Worm (Caenorhabditis elegans): ENCODE results near the gene T28A8.8.

DNA sequence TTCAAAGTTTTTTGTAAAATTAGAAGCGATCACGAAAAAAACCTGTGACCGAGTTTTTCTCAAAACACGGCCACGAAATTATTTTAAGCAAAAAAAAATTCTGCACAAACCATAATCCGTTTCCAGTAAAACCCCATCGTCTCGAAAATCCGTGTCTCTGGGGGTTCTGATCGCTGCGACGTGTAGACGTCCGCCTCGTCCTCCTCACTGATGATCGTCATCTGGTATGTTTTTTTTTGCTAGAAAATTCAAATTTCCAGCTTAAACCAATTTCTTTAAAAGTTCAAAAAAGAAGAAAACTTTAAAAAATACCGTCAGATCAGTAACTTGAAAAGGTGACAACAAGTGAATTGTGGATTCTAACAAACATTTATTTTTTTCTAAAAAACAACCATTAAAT is 43.9 kb downstream of the T28A8.8 start, which contains the start of gene Y76A2B.4:
- TF ChIP-seq snpc-4 (tag; optimal IDR thresholded peaks at IDR 0.05), result no peak
- TF ChIP-seq ceh-16 (tag; optimal IDR thresholded peaks at IDR 0.05), result no peak
- TF ChIP-seq nfya-1 (tag; optimal IDR thresholded peaks at IDR 0.05; ENCODE audit: insufficient read depth), result no peak
- TF ChIP-seq elt-3 (tag; optimal IDR thresholded peaks at IDR 0.05), result no peak
- peak; percentile 78 for TF ChIP-seq ama-1 (optimal IDR thresholded peaks at IDR 0.05)
- TF ChIP-seq fkh-10 (GFP tag; optimal IDR thresholded peaks at IDR 0.05), result no peak
- TF ChIP-seq nhr-77 (tag; optimal IDR thresholded peaks at IDR 0.05), result no peak
- TF ChIP-seq ceh-9 (tag; optimal IDR thresholded peaks at IDR 0.05), result no peak
